Worm (Caenorhabditis elegans): ENCODE results near the gene osm-12.

DNA sequence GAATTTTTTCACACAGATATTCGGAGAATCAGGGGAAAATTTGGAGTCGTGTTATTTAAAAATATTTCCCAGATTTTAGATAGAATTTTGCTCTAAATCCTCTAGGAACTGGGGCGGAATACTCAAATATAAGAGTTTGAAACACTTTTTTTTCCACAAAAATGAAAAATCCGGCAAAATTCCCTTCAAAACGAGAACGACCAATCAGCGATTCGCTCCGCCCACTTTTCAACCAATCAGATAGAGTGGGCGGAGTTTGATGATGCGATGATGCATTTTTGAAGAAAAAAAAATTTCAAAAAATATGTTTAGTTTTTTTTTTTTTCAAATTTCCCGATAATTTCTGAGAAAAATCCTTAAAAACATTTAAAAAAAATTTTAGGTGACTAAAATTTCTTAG lies 37.9 kb downstream of the osm-12 start:
- TF ChIP-seq Y53G8AR.9 (GFP tag; conservative IDR thresholded peaks at IDR 0.05) (no peak), madf-8 (GFP tag; conservative IDR thresholded peaks at IDR 0.05) (no peak), somi-1 (GFP tag; optimal IDR thresholded peaks at IDR 0.05) (no peak), F37B4.10 (GFP tag; IDR thresholded peaks at IDR 0.05) (no peak)
